Worm (Caenorhabditis elegans) whole organism, early embryonic: ENCODE data around the gene C49C3.20.
"Not testable (repeated sequence)": the region's sequence is repeated elsewhere in the genome, so short reads cannot be mapped to it uniquely, and the experiment has no call there.

ENCODE experiments used
- B0310.2 ChIP-seq: sonication (generic microtip); optimal IDR thresholded peaks from 2 replicates; lab custom pipeline; 2016; ENCODE audit warnings: mild to moderate bottlenecking, missing genetic modification characterization, missing compliant biosample characterization
- F13C5.2 ChIP-seq: sonication (generic microtip); optimal IDR thresholded peaks from 2 replicates; lab custom pipeline; 2017; ENCODE audit warnings: mild to moderate bottlenecking, missing genetic modification characterization, inconsistent platforms, missing compliant biosample characterization
- aly-1 ChIP-seq: sonication (generic microtip); optimal IDR thresholded peaks from 2 replicates; lab custom pipeline; 2016; ENCODE audit warnings: missing genetic modification characterization, missing compliant biosample characterization
- ama-1 ChIP-seq: fragments of 150-350 bp; optimal IDR thresholded peaks from 2 replicates; lab custom pipeline; 2014
- ceh-13 ChIP-seq: fragments of 200-800 bp; sonication (Bioruptor generic); optimal IDR thresholded peaks from 2 replicates; lab custom pipeline; 2018; ENCODE audit warnings: mild to moderate bottlenecking, missing genetic modification characterization, missing compliant biosample characterization
- ceh-36 ChIP-seq: sonication (generic microtip); optimal IDR thresholded peaks from 2 replicates; lab custom pipeline; 2016; ENCODE audit warnings: missing genetic modification characterization, inconsistent platforms, missing compliant biosample characterization
- ets-7 ChIP-seq: sonication (generic microtip); optimal IDR thresholded peaks from 2 replicates; lab custom pipeline; 2016; ENCODE audit warnings: missing genotype, missing genetic modification characterization, missing compliant biosample characterization
- flt-1 ChIP-seq: fragments of 200-800 bp; sonication (Bioruptor generic); IDR thresholded peaks from 2 replicates; pipeline ENCODE4 v1.3.6; 2022; ENCODE audit warnings: missing genetic modification characterization, missing compliant biosample characterization
- hmbx-1 ChIP-seq: sonication (generic microtip); optimal IDR thresholded peaks from 2 replicates; lab custom pipeline; 2016; ENCODE audit warnings: mild to moderate bottlenecking, missing genetic modification characterization, missing compliant biosample characterization
- hmg-4 ChIP-seq: fragments of 200-800 bp; sonication (Bioruptor generic); optimal IDR thresholded peaks from 2 replicates; lab custom pipeline; 2018; ENCODE audit warnings: mild to moderate bottlenecking, missing genetic modification characterization, missing compliant biosample characterization
- hnd-1 ChIP-seq: sonication (generic microtip); optimal IDR thresholded peaks from 2 replicates; lab custom pipeline; 2016; ENCODE audit warnings: missing genetic modification characterization, missing compliant biosample characterization
- pes-1 ChIP-seq: fragments of 200-800 bp; sonication (Bioruptor generic); IDR thresholded peaks from 2 replicates; pipeline ENCODE4 v1.3.6; 2022; ENCODE audit warnings: missing genetic modification reagents, missing genetic modification characterization, missing compliant biosample characterization
- scrt-1 ChIP-seq: fragments of 200-800 bp; sonication (Bioruptor generic); IDR thresholded peaks from 2 replicates; pipeline ENCODE4 v1.3.6; 2022; ENCODE audit warnings: missing genetic modification characterization, missing compliant biosample characterization
- sea-1 ChIP-seq: fragments of 200-800 bp; sonication (Bioruptor generic); conservative IDR thresholded peaks from 2 replicates; pipeline ENCODE4 v1.3.6; 2022; ENCODE audit warnings: missing genetic modification characterization, missing compliant biosample characterization
- tbx-11 ChIP-seq: fragments of 200-800 bp; sonication (Bioruptor generic); IDR thresholded peaks from 2 replicates; pipeline ENCODE4 v1.3.6; 2022; ENCODE audit warnings: missing genetic modification characterization, missing compliant biosample characterization
- tbx-37 ChIP-seq: fragments of 200-800 bp; sonication (Bioruptor generic); conservative IDR thresholded peaks from 2 replicates; pipeline ENCODE4 v1.3.6; 2022; ENCODE audit warnings: missing genetic modification reagents, missing genetic modification characterization, missing compliant biosample characterization
- tra-4 ChIP-seq: sonication (generic microtip); optimal IDR thresholded peaks from 2 replicates; lab custom pipeline; 2017; ENCODE audit warnings: missing genetic modification characterization, missing compliant biosample characterization

Gene C49C3.20

DNA sequence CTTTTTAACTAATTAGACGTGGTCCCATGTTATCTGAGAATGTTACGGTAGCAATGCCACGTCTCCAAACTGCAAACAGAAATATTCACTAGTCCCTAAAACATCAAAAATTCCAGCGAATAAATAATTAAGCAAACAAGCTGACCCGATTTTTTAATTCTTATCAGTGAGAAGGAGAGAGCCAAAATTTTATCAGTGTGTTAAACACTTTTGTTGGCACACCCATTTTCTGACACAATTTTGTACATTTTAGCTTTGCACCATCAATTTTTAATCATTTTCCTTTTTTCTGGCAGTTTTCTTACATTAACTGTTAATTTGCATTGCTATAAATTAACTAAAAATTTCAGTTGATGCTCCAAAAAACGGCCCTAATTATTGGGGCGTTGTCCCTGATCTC, 4.1 kb upstream of the C49C3.20 start, which contains the start of gene C49C3.4:
C49C3.4 (plus strand) TSS at position 351 of the 400 bp plus-strand sequence.
- TF ChIP-seq tbx-37 (GFP tag; lab: Robert Waterston, UW) (no peak), hmg-4 (GFP tag; lab: Kevin White, UChicago) (no peak), F13C5.2 (tag; lab: Kevin White, UChicago) (no peak), B0310.2 (tag; lab: Kevin White, UChicago) (no peak)

DNA sequence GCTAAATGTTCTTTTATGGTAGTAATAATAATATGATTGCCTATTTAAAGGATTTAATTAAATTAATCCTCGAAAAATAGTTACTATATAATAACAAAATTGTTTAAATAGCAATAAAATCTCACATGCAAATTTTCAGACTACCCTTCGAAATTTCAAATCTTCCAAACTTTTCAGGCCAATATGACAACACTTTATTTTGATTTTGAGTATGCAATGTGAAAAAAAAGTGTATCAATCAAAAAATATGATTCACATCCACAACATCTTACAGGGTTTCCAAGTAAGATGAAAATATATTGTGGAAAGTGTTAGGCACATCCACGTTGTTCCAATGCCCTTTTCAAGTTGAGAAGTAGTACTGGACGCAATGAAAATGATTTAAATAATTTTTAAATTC, 4.5 kb downstream of the C49C3.20 start, which contains the start of gene snf-9:
snf-9 (plus strand) TSS at position 301 of the 400 bp plus-strand sequence.
- TF ChIP-seq ama-1 (lab: Kevin White, UChicago) = no peak
- no peak for TF ChIP-seq flt-1 (GFP tag; lab: Robert Waterston, UW)
- no peak for TF ChIP-seq hmbx-1
- no peak for TF ChIP-seq hnd-1 (tag; lab: Kevin White, UChicago)
- no peak for TF ChIP-seq ets-7 (tag; lab: Kevin White, UChicago)
- no peak for TF ChIP-seq B0310.2 (tag; lab: Kevin White, UChicago)
- no peak for TF ChIP-seq hmg-4 (GFP tag; lab: Kevin White, UChicago)
- TF ChIP-seq tbx-11 (GFP tag; lab: Robert Waterston, UW) = no peak
- TF ChIP-seq ceh-13 = no peak
- TF ChIP-seq sea-1 (GFP tag; lab: Robert Waterston, UW) = no peak
- TF ChIP-seq F13C5.2 (tag; lab: Kevin White, UChicago) = no peak

DNA sequence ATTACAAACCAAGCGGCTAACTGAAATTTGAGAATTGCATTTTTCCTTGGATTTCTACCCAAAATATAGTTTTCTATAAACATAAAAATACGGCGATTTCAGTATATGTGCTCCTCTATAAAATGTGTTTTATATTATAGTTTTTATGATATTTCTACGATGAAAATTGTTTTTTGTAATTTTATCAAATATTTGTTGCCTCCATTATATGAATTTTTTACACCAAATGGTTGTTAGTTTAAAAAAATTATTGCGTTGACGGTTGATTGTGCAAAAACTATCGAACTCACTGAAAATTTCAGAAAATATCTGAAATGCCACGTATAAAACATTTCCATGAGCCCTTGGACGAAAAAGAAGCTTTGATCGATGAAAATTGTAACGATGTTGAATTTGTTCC, 8.1 kb downstream of the C49C3.20 start, which contains the start of gene T28F3.9:
T28F3.9 (plus strand) TSS at position 301 of the 400 bp plus-strand sequence.
- TF ChIP-seq tbx-37 (GFP tag; lab: Robert Waterston, UW) = no peak
- no peak for TF ChIP-seq ceh-36 (tag; lab: Kevin White, UChicago)
- TF ChIP-seq tbx-11 (GFP tag; lab: Robert Waterston, UW) = no peak
- TF ChIP-seq B0310.2 (tag; lab: Kevin White, UChicago) = no peak
- no peak for TF ChIP-seq hmbx-1
- TF ChIP-seq ets-7 (tag; lab: Kevin White, UChicago) = no peak
- TF ChIP-seq F13C5.2 (tag; lab: Kevin White, UChicago) = no peak
- TF ChIP-seq scrt-1 (GFP tag; lab: Robert Waterston, UW) = no peak
- TF ChIP-seq ama-1 (lab: Kevin White, UChicago) = no peak
- no peak for TF ChIP-seq pes-1 (GFP tag; lab: Robert Waterston, UW)
- no peak for TF ChIP-seq sea-1 (GFP tag; lab: Robert Waterston, UW)
- no peak for TF ChIP-seq aly-1 (tag; lab: Kevin White, UChicago)
- TF ChIP-seq tra-4 (tag; lab: Kevin White, UChicago) = no peak
- no peak for TF ChIP-seq ceh-13
- no peak for TF ChIP-seq flt-1 (GFP tag; lab: Robert Waterston, UW)
- TF ChIP-seq hmg-4 (GFP tag; lab: Kevin White, UChicago) = no peak
- no peak for TF ChIP-seq hnd-1 (tag; lab: Kevin White, UChicago)

DNA sequence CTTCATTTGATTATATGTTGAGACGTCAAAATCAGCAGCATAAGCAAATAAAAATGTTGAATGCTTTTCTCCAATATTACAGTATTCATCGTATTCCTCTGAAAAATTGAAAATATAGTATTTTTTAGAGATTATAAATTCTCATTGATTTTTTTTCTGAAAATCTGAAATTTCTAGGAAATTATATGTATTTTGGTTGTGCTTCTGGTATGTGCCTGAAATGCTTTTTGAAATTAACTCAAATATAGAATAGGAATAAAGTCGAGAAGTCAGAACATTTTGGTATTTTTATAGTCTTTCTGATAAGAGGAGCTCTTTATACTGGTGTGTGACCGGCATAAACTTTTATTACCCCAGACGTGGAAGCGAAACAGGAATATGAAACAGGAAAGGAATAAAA, 9.1 kb downstream of the C49C3.20 start, which contains the start of gene T28F3.8:
T28F3.8 (minus strand) TSS at position 101 of the 400 bp plus-strand sequence.
- not testable (repeated sequence) for TF ChIP-seq tra-4 (tag; lab: Kevin White, UChicago); tbx-37 (GFP tag; lab: Robert Waterston, UW); F13C5.2 (tag; lab: Kevin White, UChicago)

DNA sequence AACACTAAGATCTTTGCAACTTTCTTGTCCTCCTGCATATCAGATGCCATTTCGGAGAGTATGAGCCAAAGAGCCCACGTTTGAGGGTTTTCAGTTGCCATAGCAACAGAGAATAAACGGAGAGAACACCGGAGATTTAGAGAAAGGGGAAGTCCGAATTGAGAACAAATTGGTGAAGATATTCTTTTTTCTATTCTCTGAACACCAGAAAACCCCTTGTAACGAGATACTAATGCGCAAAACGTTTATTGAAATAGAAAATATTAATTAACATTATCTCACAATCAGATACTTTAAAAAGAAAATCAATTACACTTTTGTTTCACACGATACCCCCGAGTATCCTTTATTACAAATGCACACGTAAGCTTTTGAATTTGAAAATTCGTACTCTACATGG, 14.4 kb downstream of the C49C3.20 start, which contains the start of gene ifta-2:
ifta-2 (minus strand) TSS at position 101 of the 400 bp plus-strand sequence.
- TF ChIP-seq tra-4 (tag; lab: Kevin White, UChicago) (no peak), ets-7 (tag; lab: Kevin White, UChicago) (no peak), sea-1 (GFP tag; lab: Robert Waterston, UW) (no peak), flt-1 (GFP tag; lab: Robert Waterston, UW) (no peak), hmg-4 (GFP tag; lab: Kevin White, UChicago) (no peak), hmbx-1 (no peak), aly-1 (tag; lab: Kevin White, UChicago) (no peak), ama-1 (lab: Kevin White, UChicago) (no peak), hnd-1 (tag; lab: Kevin White, UChicago) (no peak), tbx-11 (GFP tag; lab: Robert Waterston, UW) (no peak), pes-1 (GFP tag; lab: Robert Waterston, UW) (no peak), tbx-37 (GFP tag; lab: Robert Waterston, UW) (no peak), F13C5.2 (tag; lab: Kevin White, UChicago) (no peak), scrt-1 (GFP tag; lab: Robert Waterston, UW) (no peak), ceh-36 (tag; lab: Kevin White, UChicago) (no peak), ceh-13 (no peak), B0310.2 (tag; lab: Kevin White, UChicago) (no peak)

DNA sequence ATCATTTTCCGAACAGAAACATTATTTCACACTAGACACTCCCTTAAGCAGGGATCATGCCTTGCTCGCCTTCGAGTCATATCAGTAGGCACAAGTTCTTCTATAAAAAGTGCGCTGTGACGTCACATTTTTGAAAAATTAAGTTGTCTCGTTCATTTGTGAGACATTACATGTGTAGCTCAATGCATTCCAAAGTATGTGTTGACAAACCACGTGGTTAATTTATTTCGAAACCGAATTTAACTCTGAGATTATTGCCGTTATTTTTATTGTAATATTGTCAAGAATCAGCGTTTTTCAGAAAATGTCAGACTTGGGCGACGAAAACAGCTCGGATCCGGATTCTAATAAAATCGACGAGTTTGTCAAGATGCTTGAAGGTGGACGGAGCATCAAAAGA, 21.8 kb downstream of the C49C3.20 start, which contains the start of gene T28F3.5:
T28F3.5 (plus strand) TSS at position 301 of the 400 bp plus-strand sequence.
- no peak for TF ChIP-seq hmbx-1
- TF ChIP-seq tbx-11 (GFP tag; lab: Robert Waterston, UW) = no peak
- no peak for TF ChIP-seq sea-1 (GFP tag; lab: Robert Waterston, UW)
- no peak for TF ChIP-seq tbx-37 (GFP tag; lab: Robert Waterston, UW)
- TF ChIP-seq aly-1 (tag; lab: Kevin White, UChicago) = no peak

DNA sequence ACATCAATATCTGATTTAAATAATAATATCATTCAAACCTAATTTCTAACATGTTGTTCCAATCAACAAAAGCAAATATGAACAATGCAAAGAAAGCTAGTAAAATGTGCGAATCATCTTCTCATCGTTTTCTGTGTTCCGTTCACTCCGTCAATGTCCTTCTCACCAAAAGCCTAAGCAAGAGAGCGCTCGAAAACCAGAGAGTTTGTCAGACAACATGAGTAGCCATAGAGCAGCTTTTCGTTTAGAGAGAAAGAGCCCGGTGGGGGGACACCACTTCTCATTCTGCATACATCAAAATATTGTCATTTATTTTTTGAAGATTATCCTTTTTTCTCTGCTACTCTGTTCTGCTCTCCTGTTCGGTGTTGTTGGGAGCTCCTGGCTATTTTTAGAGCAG, 22.6 kb downstream of the C49C3.20 start:
- TF ChIP-seq ceh-13 (no peak), ceh-36 (tag; lab: Kevin White, UChicago) (no peak), tra-4 (tag; lab: Kevin White, UChicago) (no peak), hnd-1 (tag; lab: Kevin White, UChicago) (no peak), hmg-4 (GFP tag; lab: Kevin White, UChicago) (no peak), aly-1 (tag; lab: Kevin White, UChicago) (no peak), tbx-11 (GFP tag; lab: Robert Waterston, UW) (no peak), ama-1 (lab: Kevin White, UChicago) (no peak), sea-1 (GFP tag; lab: Robert Waterston, UW) (no peak), hmbx-1 (no peak), ets-7 (tag; lab: Kevin White, UChicago) (no peak), F13C5.2 (tag; lab: Kevin White, UChicago) (no peak), pes-1 (GFP tag; lab: Robert Waterston, UW) (no peak), B0310.2 (tag; lab: Kevin White, UChicago) (no peak), scrt-1 (GFP tag; lab: Robert Waterston, UW) (no peak)
